Fruit fly (Drosophila melanogaster) whole organism, embryonic: ENCODE measurements around the gene Usp14.

ENCODE experiments used
- Adf1 ChIP-seq: fragments of 200-800 bp; sonication (Bioruptor generic); IDR thresholded peaks from 2 replicates; pipeline ENCODE4 v1.3.6; 2022; ENCODE audit warnings: missing biosample characterization, missing genetic modification characterization
- Atf3 ChIP-seq: fragments of 200-800 bp; sonication (Bioruptor generic); optimal IDR thresholded peaks from 3 replicates; lab custom pipeline; 2016; ENCODE audit warnings: missing biosample characterization, missing genetic modification characterization
- CG10267 ChIP-seq: fragments of 200-800 bp; sonication (Bioruptor generic); optimal IDR thresholded peaks from 2 replicates; lab custom pipeline; 2018; ENCODE audit warnings: missing biosample characterization, mild to moderate bottlenecking, missing genetic modification characterization, moderate library complexity
- CG10654 ChIP-seq: fragments of 200-800 bp; sonication (Bioruptor generic); optimal IDR thresholded peaks from 2 replicates; lab custom pipeline; 2016; ENCODE audit warnings: missing biosample characterization, missing genetic modification characterization
- CG11247 ChIP-seq: fragments of 200-800 bp; sonication (Bioruptor generic); IDR thresholded peaks from 2 replicates; pipeline ENCODE4 v1.3.6; 2022; ENCODE audit warnings: missing biosample characterization, missing genetic modification characterization
- CG11504 ChIP-seq: fragments of 200-800 bp; sonication (Bioruptor generic); optimal IDR thresholded peaks from 3 replicates; lab custom pipeline; 2019; ENCODE audit warnings: missing biosample characterization, mild to moderate bottlenecking, missing genetic modification characterization, moderate library complexity
- CG11695 ChIP-seq: fragments of 200-800 bp; sonication (Bioruptor generic); IDR thresholded peaks from 3 replicates; pipeline ENCODE4 v1.3.6; 2022; ENCODE audit warnings: missing biosample characterization, missing genetic modification characterization
- CG12071 ChIP-seq: fragments of 200-800 bp; sonication (Bioruptor generic); optimal IDR thresholded peaks from 3 replicates; lab custom pipeline; 2018; ENCODE audit warnings: missing biosample characterization, mild to moderate bottlenecking, missing genetic modification characterization
- CG12236 ChIP-seq: fragments of 200-800 bp; sonication (Bioruptor generic); optimal IDR thresholded peaks from 2 replicates; lab custom pipeline; 2016; ENCODE audit warnings: missing biosample characterization, missing genetic modification characterization
- CG12299 ChIP-seq: fragments of 200-800 bp; sonication (Bioruptor generic); optimal IDR thresholded peaks from 2 replicates; lab custom pipeline; 2018; ENCODE audit warnings: missing biosample characterization, mild to moderate bottlenecking, missing genetic modification characterization
- CG12659 ChIP-seq: fragments of 200-800 bp; sonication (Bioruptor generic); optimal IDR thresholded peaks from 3 replicates; lab custom pipeline; 2017; ENCODE audit warnings: mild to moderate bottlenecking, missing biosample characterization, missing genetic modification reagents, missing genetic modification characterization
- CG13894 ChIP-seq: fragments of 200-800 bp; sonication (Bioruptor generic); optimal IDR thresholded peaks from 3 replicates; lab custom pipeline; 2018; ENCODE audit warnings: missing biosample characterization, mild to moderate bottlenecking, missing genetic modification characterization, moderate library complexity
- CG14710 ChIP-seq: fragments of 200-800 bp; sonication (Bioruptor generic); optimal IDR thresholded peaks from 3 replicates; lab custom pipeline; 2019; ENCODE audit warnings: missing biosample characterization, mild to moderate bottlenecking, missing genetic modification characterization, moderate library complexity
- CG15514 ChIP-seq: fragments of 200-800 bp; sonication (Bioruptor generic); optimal IDR thresholded peaks from 3 replicates; lab custom pipeline; 2017; ENCODE audit warnings: missing biosample characterization, missing genetic modification characterization, mild to moderate bottlenecking, moderate library complexity, missing genetic modification reagents
- CG1603 ChIP-seq: fragments of 200-800 bp; sonication (Bioruptor generic); optimal IDR thresholded peaks from 2 replicates; lab custom pipeline; 2019; ENCODE audit warnings: missing biosample characterization, mild to moderate bottlenecking, missing genetic modification characterization, moderate library complexity
- CG16863 ChIP-seq: fragments of 200-800 bp; sonication (Bioruptor generic); optimal IDR thresholded peaks from 3 replicates; lab custom pipeline; 2016; ENCODE audit warnings: missing biosample characterization, missing genetic modification characterization
- CG18262 ChIP-seq: fragments of 200-800 bp; optimal IDR thresholded peaks from 3 replicates; lab custom pipeline; 2019; ENCODE audit warnings: missing biosample characterization, mild to moderate bottlenecking, missing genetic modification characterization, moderate library complexity
- CG2712 ChIP-seq: fragments of 200-800 bp; optimal IDR thresholded peaks from 3 replicates; lab custom pipeline; 2019; ENCODE audit warnings: missing biosample characterization, mild to moderate bottlenecking, missing genetic modification characterization, moderate library complexity
- CG33213 ChIP-seq: fragments of 200-800 bp; sonication (Bioruptor generic); optimal IDR thresholded peaks from 3 replicates; lab custom pipeline; 2016; ENCODE audit warnings: missing biosample characterization, missing genetic modification characterization
- CG33557 ChIP-seq: fragments of 200-800 bp; sonication (Bioruptor generic); optimal IDR thresholded peaks from 2 replicates; lab custom pipeline; 2019; ENCODE audit warnings: missing biosample characterization, mild to moderate bottlenecking, missing genetic modification characterization, moderate library complexity
- CG3838 ChIP-seq: fragments of 200-800 bp; sonication (Bioruptor generic); optimal IDR thresholded peaks from 3 replicates; lab custom pipeline; 2016; ENCODE audit warnings: missing biosample characterization, missing genetic modification characterization
- CG5245 ChIP-seq: fragments of 200-800 bp; sonication (Bioruptor generic); optimal IDR thresholded peaks from 3 replicates; lab custom pipeline; 2016; ENCODE audit warnings: missing biosample characterization, missing genetic modification characterization
- CG6254 ChIP-seq: fragments of 200-800 bp; sonication (Bioruptor generic); optimal IDR thresholded peaks from 3 replicates; lab custom pipeline; 2017; ENCODE audit warnings: mild to moderate bottlenecking, missing biosample characterization, missing genetic modification reagents, missing genetic modification characterization
- CG6791 ChIP-seq: fragments of 200-800 bp; sonication (Bioruptor generic); IDR thresholded peaks from 3 replicates; pipeline ENCODE4 v1.3.6; 2022; ENCODE audit warnings: missing biosample characterization, missing genetic modification characterization; ENCODE audit not compliant: partially characterized antibody
- CG7987 ChIP-seq: fragments of 200-800 bp; sonication (Bioruptor generic); optimal IDR thresholded peaks from 2 replicates; lab custom pipeline; 2018; ENCODE audit warnings: missing biosample characterization, mild to moderate bottlenecking, missing genetic modification characterization, moderate library complexity
- CG8281 ChIP-seq: fragments of 200-800 bp; sonication (Bioruptor generic); optimal IDR thresholded peaks from 2 replicates; lab custom pipeline; 2018; ENCODE audit warnings: missing biosample characterization, mild to moderate bottlenecking, missing genetic modification characterization, moderate library complexity
- CG8765 ChIP-seq: fragments of 200-800 bp; sonication (Bioruptor generic); IDR thresholded peaks from 2 replicates; pipeline ENCODE4 v1.3.6; 2022; ENCODE audit warnings: missing biosample characterization, missing genetic modification characterization
- D19A ChIP-seq: fragments of 200-800 bp; optimal IDR thresholded peaks from 3 replicates; lab custom pipeline; 2019; ENCODE audit warnings: missing biosample characterization, mild to moderate bottlenecking, missing genetic modification characterization, moderate library complexity
- Dbx ChIP-seq: fragments of 200-800 bp; sonication (Bioruptor generic); IDR thresholded peaks from 3 replicates; pipeline ENCODE4 v1.3.6; 2022; ENCODE audit warnings: missing biosample characterization, missing genetic modification characterization
- Deaf1 ChIP-seq: fragments of 200-800 bp; optimal IDR thresholded peaks from 3 replicates; lab custom pipeline; 2019; ENCODE audit warnings: missing biosample characterization, mild to moderate bottlenecking, missing genetic modification characterization, moderate library complexity
- Gsc ChIP-seq: fragments of 200-800 bp; sonication (Bioruptor generic); IDR thresholded peaks from 2 replicates; pipeline ENCODE4 v1.3.6; 2022; ENCODE audit warnings: missing biosample characterization, missing genetic modification characterization
- Gug ChIP-seq: fragments of 200-800 bp; sonication (Bioruptor generic); IDR thresholded peaks from 4 replicates; pipeline ENCODE4 v1.3.6; 2022; ENCODE audit warnings: missing biosample characterization, missing genetic modification characterization
- Hr51 ChIP-seq, 2 experiments: fragments of 200-800 bp; sonication (Bioruptor generic); optimal IDR thresholded peaks; 2 replicates in 1 of 2; 3 replicates in 1 of 2; lab custom pipeline; 2016 to 2018; ENCODE audit warnings: missing biosample characterization in 2 of 2, missing genetic modification characterization in 2 of 2, mild to moderate bottlenecking in 1 of 2, moderate library complexity in 1 of 2
- Optix ChIP-seq: fragments of 200-800 bp; sonication (Bioruptor generic); IDR thresholded peaks from 3 replicates; pipeline ENCODE4 v1.3.6; 2022; ENCODE audit warnings: missing biosample characterization, missing genetic modification characterization
- Poxn ChIP-seq: fragments of 200-800 bp; sonication (Bioruptor generic); IDR thresholded peaks from 2 replicates; pipeline ENCODE4 v1.3.6; 2022; ENCODE audit warnings: missing biosample characterization, missing genetic modification characterization
- Sox100B ChIP-seq: fragments of 200-800 bp; sonication (Bioruptor generic); optimal IDR thresholded peaks from 3 replicates; lab custom pipeline; 2018; ENCODE audit warnings: missing biosample characterization, mild to moderate bottlenecking, missing genetic modification characterization
- YL-1 ChIP-seq: fragments of 200-800 bp; sonication (Bioruptor generic); optimal IDR thresholded peaks from 3 replicates; lab custom pipeline; 2017; ENCODE audit warnings: missing biosample characterization, mild to moderate bottlenecking, missing genetic modification characterization
- az2 ChIP-seq: fragments of 200-800 bp; sonication (Bioruptor generic); optimal IDR thresholded peaks from 3 replicates; lab custom pipeline; 2016; ENCODE audit warnings: missing biosample characterization, missing genetic modification characterization
- crp ChIP-seq, 2 experiments: fragments of 200-800 bp; sonication (Bioruptor generic); optimal IDR thresholded peaks; 2 replicates in 1 of 2; 3 replicates in 1 of 2; lab custom pipeline; 2017; ENCODE audit warnings: missing biosample characterization in 2 of 2, missing genetic modification characterization in 2 of 2, mild to moderate bottlenecking in 1 of 2, moderate library complexity in 1 of 2
- grau ChIP-seq: fragments of 200-800 bp; optimal IDR thresholded peaks from 3 replicates; lab custom pipeline; 2019; ENCODE audit warnings: missing biosample characterization, mild to moderate bottlenecking, missing genetic modification characterization, moderate library complexity
- insv ChIP-seq, 2 experiments: fragments of 200-800 bp; sonication (Bioruptor generic); optimal IDR thresholded peaks; 3 replicates each; lab custom pipeline; 2016 to 2018; ENCODE audit warnings: missing biosample characterization in 2 of 2, missing genetic modification characterization in 2 of 2
- kay ChIP-seq: fragments of 200-800 bp; sonication (Bioruptor generic); optimal IDR thresholded peaks from 2 replicates; lab custom pipeline; 2016; ENCODE audit warnings: missing biosample characterization, missing genetic modification characterization
- klu ChIP-seq: fragments of 200-800 bp; sonication (Bioruptor generic); IDR thresholded peaks from 2 replicates; pipeline ENCODE4 v1.3.6; 2022; ENCODE audit warnings: missing biosample characterization, missing genetic modification characterization
- lov ChIP-seq, 2 experiments: fragments of 200-800 bp in 1 of 2; fragments of >200 bp in 1 of 2; sonication (Bioruptor generic) in 1 of 2; IDR thresholded peaks in 1 of 2; optimal IDR thresholded peaks in 1 of 2; 2 replicates in 1 of 2; 3 replicates in 1 of 2; pipeline versions ENCODE4 v1.3.6 to Lab custom; 2017 to 2022; ENCODE audit warnings: missing biosample characterization in 1 of 2, missing genetic modification characterization in 1 of 2
- otp ChIP-seq: fragments of 200-800 bp; sonication (Bioruptor generic); IDR thresholded peaks from 3 replicates; pipeline ENCODE4, ENCODE4 v1.3.6; 2022; ENCODE audit warnings: missing biosample characterization, missing genetic modification characterization
- pfk ChIP-seq: fragments of 200-800 bp; sonication (Bioruptor generic); optimal IDR thresholded peaks from 2 replicates; lab custom pipeline; 2018; ENCODE audit warnings: missing biosample characterization, mild to moderate bottlenecking, missing genetic modification characterization, moderate library complexity
- shn ChIP-seq: fragments of 200-800 bp; sonication (Bioruptor generic); optimal IDR thresholded peaks from 3 replicates; lab custom pipeline; 2016; ENCODE audit warnings: missing biosample characterization, missing genetic modification characterization
- slou ChIP-seq: fragments of 200-800 bp; sonication (Bioruptor generic); optimal IDR thresholded peaks from 3 replicates; lab custom pipeline; 2016; ENCODE audit warnings: missing biosample characterization, missing genetic modification characterization
- trem ChIP-seq: fragments of 200-800 bp; optimal IDR thresholded peaks from 3 replicates; lab custom pipeline; 2019; ENCODE audit warnings: missing biosample characterization, mild to moderate bottlenecking, missing genetic modification characterization, moderate library complexity
- vvl ChIP-seq: fragments of 200-800 bp; sonication (Bioruptor generic); IDR thresholded peaks from 2 replicates; pipeline ENCODE4 v1.3.6; 2022; ENCODE audit warnings: missing biosample characterization, missing genetic modification characterization
- zf30C ChIP-seq: fragments of 200-800 bp; sonication (Bioruptor generic); optimal IDR thresholded peaks from 3 replicates; lab custom pipeline; 2018; ENCODE audit warnings: missing biosample characterization, mild to moderate bottlenecking, missing genetic modification characterization

Gene Usp14

DNA sequence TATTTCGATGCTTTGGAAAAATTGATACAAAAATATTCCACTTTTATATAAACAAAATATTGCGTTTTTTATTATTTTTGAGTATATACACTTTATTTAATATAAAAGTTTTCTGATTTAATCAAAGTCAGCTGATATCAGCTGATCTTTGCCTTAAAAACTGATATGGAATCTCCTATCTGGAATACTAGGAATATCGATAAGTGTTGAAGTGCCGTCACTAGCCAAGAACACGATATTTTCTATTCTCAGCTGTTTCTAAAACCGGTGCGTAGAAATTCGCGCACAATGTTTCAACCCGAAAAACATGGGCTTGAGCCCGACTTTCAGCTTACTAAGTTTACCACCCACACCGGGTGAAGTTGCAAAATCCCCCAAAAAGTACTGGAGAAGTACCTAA, 28.3 kb upstream of the Usp14 start, which contains the start of gene Sps2 (continued):
- TF ChIP-seq lov (optimal IDR thresholded peaks at IDR 0.05; lab: Kevin White, UChicago) (no peak), lov (GFP tag; IDR thresholded peaks at IDR 0.05; lab: Robert Waterston, UW) (no peak), CG8281 (tag; lab: Kevin White, UChicago) (no peak), Atf3 (GFP tag; lab: Kevin White, UChicago) (no peak), shn (GFP tag; lab: Kevin White, UChicago) (no peak), otp (GFP tag; lab: Robert Waterston, UW) (no peak), CG14710 (tag; lab: Kevin White, UChicago) (peak; percentile 45), az2 (GFP tag; lab: Kevin White, UChicago) (no peak), Dbx (GFP tag; lab: Robert Waterston, UW) (no peak), CG10267 (tag; lab: Kevin White, UChicago) (peak; percentile 19), insv (GFP tag; optimal IDR thresholded peaks at IDR 0.05; lab: Kevin White, UChicago) (no peak), Gug (no peak), CG7987 (GFP tag; lab: Kevin White, UChicago) (no peak), zf30C (GFP tag; lab: Kevin White, UChicago) (no peak), crp (GFP tag; optimal IDR thresholded peaks at IDR 0.05; lab: Kevin White, UChicago) (peak; percentile 82 to 96), Poxn (GFP tag; lab: Robert Waterston, UW) (no peak), CG15514 (GFP tag; lab: Kevin White, UChicago) (peak; percentile 51), D19A (peak; percentile 16), CG6791 (GFP tag; lab: Robert Waterston, UW) (peak; percentile 83), CG16863 (no peak), kay (GFP tag; lab: Kevin White, UChicago) (no peak), CG5245 (GFP tag; lab: Kevin White, UChicago) (no peak), trem (tag; lab: Kevin White, UChicago) (peak; percentile 27), YL-1 (GFP tag; lab: Kevin White, UChicago) (no peak), Sox100B (GFP tag; lab: Kevin White, UChicago) (no peak), slou (GFP tag; lab: Kevin White, UChicago) (no peak), CG11695 (GFP tag; lab: Robert Waterston, UW) (no peak), CG33557 (GFP tag; lab: Kevin White, UChicago) (no peak), CG11247 (GFP tag; lab: Robert Waterston, UW) (no peak), CG10654 (GFP tag; lab: Kevin White, UChicago) (no peak), CG11504 (tag; lab: Kevin White, UChicago) (no peak), pfk (GFP tag; lab: Kevin White, UChicago) (peak; percentile 44), Gsc (GFP tag; lab: Robert Waterston, UW) (no peak), CG18262 (tag; lab: Kevin White, UChicago) (no peak), CG33213 (GFP tag; lab: Kevin White, UChicago) (no peak), vvl (GFP tag; lab: Robert Waterston, UW) (peak; percentile 35), CG2712 (tag; lab: Kevin White, UChicago) (peak; percentile 45), CG12236 (GFP tag; lab: Kevin White, UChicago) (no peak), CG13894 (tag; lab: Kevin White, UChicago) (no peak), CG12299 (no peak), CG3838 (GFP tag; lab: Kevin White, UChicago) (no peak), CG12071 (no peak), CG8765 (GFP tag; lab: Robert Waterston, UW) (no peak), CG12659 (no peak), Optix (no peak), CG6254 (GFP tag; lab: Kevin White, UChicago) (no peak), Adf1 (no peak), klu (GFP tag; lab: Robert Waterston, UW) (no peak), Hr51 (GFP tag; optimal IDR thresholded peaks at IDR 0.05; lab: Kevin White, UChicago) (no peak), Deaf1 (tag; lab: Kevin White, UChicago) (no peak), grau (tag; lab: Kevin White, UChicago) (peak; percentile 26), CG1603 (peak; percentile 35)
